Fruit fly (Drosophila melanogaster): ENCODE results near the gene CG11052.
"Not testable (repeated sequence)": the region's sequence is repeated elsewhere in the genome, so short reads cannot be mapped to it uniquely, and the experiment has no call there.

The CG11052 gene

DNA sequence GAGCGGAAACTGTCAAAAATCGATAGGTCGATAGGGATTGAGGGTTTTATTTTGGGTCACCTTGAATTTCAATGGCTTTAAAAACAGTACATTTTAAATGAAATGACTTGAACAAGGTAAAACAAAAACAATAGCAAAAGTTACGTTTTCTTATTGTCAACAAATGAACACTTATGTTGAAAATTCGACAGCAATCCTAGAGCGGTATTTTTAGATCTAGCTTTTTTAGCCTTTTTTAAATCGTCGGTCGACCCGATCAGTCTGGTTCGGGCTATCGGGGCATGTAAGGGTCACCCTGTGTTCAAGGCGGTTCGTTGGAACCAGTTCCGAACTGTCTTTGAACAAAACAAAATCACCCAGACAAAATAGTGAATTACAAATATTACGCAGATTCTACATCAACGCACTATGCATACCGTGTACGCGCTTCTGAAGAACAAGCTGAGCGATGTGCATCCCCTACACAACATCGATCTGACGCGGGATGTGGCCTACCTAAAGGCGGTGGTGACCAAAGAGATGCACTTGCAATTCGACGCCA lies at the start of gene CG11052, which contains the start of gene CG3223:
CG11052 (minus strand) TSS at position 218 of the 541 bp plus-strand sequence.
CG3223 (plus strand) TSS at position 321 of the 541 bp plus-strand sequence.
- TF ChIP-seq insv (optimal IDR thresholded peaks at IDR 0.05): no peak

DNA sequence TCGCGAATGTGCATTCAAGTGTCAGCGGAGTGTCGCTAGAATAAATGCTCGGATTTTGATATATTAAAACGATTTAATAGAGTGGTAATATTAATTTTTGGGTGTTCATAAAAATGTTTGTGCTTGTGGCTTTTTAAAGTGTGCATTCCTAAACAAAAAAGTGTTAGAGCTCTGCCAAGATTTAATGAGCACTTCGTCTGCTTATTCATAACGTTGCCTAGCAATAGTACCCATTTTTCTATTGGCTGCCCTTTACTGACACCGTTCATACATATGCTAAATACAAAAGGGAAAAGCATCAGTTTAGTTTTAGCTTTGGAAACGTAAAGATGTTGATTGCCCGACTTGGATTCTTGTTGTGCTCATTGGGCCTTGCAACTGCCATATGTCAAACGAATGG lies 40.3 kb upstream of the CG11052 start, which contains the start of gene CG43061:
CG43061 (plus strand) TSS at position 301 of the 400 bp plus-strand sequence.
- not testable (repeated sequence) for TF ChIP-seq psq, insv, Sin3A (optimal IDR thresholded peaks at IDR 0.05)

DNA sequence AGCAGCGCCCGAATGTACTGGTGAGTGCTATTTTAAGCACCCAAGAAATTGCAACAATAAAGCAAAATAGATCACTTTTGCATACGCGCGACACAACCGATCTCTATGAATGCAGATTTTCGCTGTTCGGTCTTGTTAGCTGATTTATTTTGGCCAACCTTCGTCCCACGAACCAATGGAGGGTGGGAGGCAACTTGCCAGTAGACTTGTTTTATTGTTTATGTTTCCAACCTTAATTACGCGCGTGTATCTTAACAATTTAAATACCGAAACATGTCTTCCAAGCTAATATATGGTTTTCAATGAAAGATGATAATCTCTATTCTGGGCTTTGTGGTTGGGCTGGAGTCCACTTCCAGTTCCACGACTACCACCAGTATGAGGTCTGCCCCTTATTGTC lies 39.8 kb upstream of the CG11052 start, which contains the start of gene CG43618:
CG43618 (plus strand) TSS at position 301 of the 400 bp plus-strand sequence.
- TF ChIP-seq ttk, Sin3A, h (optimal IDR thresholded peaks at IDR 0.05): not testable (repeated sequence)

DNA sequence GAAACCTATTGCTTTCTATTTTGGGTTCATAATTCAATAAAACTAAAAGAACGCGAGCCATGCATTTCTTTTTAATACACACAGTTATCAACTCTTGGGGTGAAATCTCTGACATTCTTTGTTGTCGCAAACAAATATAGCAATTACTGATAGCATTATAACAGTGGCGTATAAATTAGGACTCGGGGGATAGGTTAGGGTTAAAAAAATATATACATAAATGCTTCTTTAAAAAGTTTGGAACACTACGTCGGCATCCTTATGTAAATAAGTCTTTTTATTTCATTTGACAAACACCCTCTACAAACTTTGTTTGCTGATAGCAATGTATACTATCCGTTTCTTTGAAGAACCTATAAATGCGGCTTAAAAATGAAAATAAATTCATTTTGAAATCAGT lies 31.7 kb upstream of the CG11052 start, which contains the start of gene CG43060:
CG43060 (plus strand) TSS at position 382 of the 400 bp plus-strand sequence.
- TF ChIP-seq Sin3A (optimal IDR thresholded peaks at IDR 0.05): no peak
- TF ChIP-seq psq (optimal IDR thresholded peaks at IDR 0.05): no peak
- no peak for TF ChIP-seq Myc (optimal IDR thresholded peaks at IDR 0.05)
- TF ChIP-seq insv (optimal IDR thresholded peaks at IDR 0.05): no peak
- no peak for TF ChIP-seq h (optimal IDR thresholded peaks at IDR 0.05)

DNA sequence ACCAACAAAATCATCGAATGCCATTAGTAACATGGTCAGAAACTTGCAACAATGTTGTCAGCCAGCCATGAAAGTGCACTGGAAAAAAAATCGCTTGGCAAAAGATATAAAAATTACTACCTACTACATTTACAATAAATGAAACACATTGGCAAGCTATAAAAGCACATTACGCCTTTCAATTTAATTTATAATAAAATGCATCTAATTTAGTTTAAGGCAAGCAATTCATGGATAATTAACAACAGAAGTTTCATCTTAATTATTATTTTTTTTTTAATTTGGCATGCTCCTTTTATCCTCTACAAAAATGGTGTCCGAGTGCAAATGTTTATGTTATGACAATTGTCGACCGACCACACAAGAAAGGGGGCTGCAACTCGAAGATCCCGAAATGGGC lies 29.8 kb upstream of the CG11052 start:
- TF ChIP-seq h (optimal IDR thresholded peaks at IDR 0.05): no peak
- TF ChIP-seq insv (optimal IDR thresholded peaks at IDR 0.05): no peak

DNA sequence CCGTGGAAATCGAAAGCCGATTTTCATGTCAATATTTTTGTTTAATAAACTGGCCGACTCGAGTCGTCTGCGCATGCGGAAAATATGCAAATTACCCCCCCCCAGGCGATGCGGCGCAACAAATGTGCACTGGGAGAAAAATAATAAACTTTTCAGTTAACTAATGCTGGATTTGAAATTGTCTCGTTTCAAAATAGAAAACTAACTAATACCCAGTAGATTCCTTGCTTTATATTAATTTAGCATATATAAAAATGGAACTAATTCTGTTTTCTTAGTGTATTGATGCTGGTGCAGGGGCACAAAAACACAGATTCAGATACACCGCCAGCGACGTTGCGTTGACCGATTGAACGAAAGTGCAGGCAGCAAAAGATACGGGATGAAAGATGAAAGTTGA lies 28.8 kb upstream of the CG11052 start:
- TF ChIP-seq h (optimal IDR thresholded peaks at IDR 0.05) (no peak), insv (optimal IDR thresholded peaks at IDR 0.05) (no peak), Myc (optimal IDR thresholded peaks at IDR 0.05) (no peak), ttk (optimal IDR thresholded peaks at IDR 0.05) (no peak), psq (optimal IDR thresholded peaks at IDR 0.05) (no peak), Sin3A (optimal IDR thresholded peaks at IDR 0.05) (no peak)

DNA sequence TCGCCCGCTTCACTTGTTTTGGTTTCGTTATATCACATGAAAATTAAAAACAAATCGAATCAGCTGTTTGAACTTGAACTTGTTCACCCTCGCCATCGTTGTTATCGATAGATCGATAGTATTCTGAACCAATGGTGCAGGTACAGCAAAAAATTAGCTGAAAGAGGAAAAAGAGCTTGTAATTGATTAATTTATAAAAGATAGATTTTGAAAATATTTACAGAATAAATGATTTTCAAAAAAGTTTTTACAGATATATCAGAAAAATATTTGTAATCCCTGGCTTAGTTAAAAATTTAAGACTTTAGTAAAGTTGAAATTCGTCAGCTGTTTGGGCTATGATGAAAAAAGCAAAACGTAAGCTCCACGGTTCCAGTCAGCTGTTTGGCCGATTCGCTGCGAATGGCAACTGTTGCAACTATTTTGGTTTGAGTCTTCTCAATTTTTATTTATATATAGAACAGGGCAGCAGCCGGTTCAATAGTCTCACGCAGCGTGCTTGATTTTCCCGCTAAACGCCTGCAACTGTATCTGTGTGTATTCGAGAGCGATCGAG lies 23.9 kb upstream of the CG11052 start, which contains the start of the genes CG11035 and unc-45:
CG11035 (minus strand) TSS at position 87 of the 556 bp plus-strand sequence.
unc-45 (plus strand) TSS at position 379 of the 556 bp plus-strand sequence.
- TF ChIP-seq Myc (optimal IDR thresholded peaks at IDR 0.05) (no peak), insv (optimal IDR thresholded peaks at IDR 0.05) (no peak), h (optimal IDR thresholded peaks at IDR 0.05) (no peak), Sin3A (optimal IDR thresholded peaks at IDR 0.05) (no peak), psq (optimal IDR thresholded peaks at IDR 0.05) (no peak), ttk (optimal IDR thresholded peaks at IDR 0.05) (no peak)

DNA sequence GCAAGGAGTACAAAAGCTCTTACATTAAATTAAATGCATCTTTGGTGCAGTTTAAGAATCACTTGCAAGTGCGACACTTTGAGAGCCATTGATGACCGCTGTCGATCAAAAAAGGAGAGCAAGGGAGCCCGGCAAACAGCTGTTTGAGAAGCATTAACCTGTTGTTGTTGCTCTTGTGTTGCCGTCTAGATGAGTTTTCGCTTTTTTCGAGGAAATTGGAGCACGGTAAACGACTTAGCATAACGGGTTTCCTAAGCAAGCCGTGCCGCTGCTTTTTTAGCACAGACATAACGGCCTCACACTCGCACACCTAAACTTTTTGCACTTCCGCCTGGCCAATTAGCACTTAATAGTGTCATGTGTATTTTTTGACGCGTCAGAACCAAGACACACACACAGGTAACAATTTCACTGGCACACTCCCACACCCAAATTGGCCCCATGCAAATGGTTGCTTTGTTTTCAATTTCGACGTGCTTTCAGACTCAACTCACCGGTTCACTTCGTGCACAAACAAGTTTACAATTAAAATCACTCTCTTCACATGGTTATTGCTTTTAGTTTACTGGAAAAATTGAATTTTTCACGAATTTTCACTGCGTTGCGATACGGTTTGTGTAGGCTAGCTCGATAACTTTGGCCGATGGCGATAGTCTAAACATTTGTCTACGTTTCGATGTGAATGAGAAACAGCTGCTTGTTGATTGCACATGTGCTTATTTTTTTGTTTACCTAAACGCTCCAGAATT lies 21.2 kb upstream of the CG11052 start, which contains the start of the genes CG10903 and CG2747:
CG10903 (plus strand) TSS at position 261 of the 749 bp plus-strand sequence.
CG2747 (minus strand) TSS at position 640 of the 749 bp plus-strand sequence.
- TF ChIP-seq ttk (optimal IDR thresholded peaks at IDR 0.05) (no peak), Myc (optimal IDR thresholded peaks at IDR 0.05) (no peak), psq (optimal IDR thresholded peaks at IDR 0.05) (no peak), Sin3A (optimal IDR thresholded peaks at IDR 0.05) (no peak), insv (optimal IDR thresholded peaks at IDR 0.05) (no peak), h (optimal IDR thresholded peaks at IDR 0.05) (no peak)

DNA sequence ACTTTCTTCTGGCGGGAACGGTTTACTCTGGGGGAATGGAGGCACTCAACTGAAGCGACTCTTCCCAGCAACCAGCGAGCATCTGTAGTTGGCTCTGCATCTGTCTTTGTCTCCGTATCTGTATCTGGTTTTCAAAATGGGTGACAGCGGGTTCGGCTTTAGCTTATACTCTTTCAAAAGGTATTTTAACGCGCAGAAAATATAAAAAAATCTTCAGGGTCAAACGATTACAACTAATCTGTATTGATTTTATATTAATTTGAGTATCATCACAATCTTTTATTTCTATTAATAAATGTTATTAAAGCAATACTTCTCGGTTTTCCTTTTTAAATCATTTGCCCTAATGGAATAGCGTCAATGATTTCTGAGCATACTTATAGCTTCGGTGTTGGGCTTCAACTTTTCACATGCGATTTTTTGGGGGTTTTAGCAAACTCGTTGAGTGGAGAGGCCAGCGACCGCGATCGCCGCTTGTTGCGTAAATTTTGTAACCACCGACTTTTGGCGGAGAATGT lies 20.5 kb upstream of the CG11052 start, which contains the start of gene ImpE3:
ImpE3 (minus strand) TSS at position 51 of the 518 bp plus-strand sequence.
- TF ChIP-seq ttk (optimal IDR thresholded peaks at IDR 0.05): no peak
- no peak for TF ChIP-seq insv (optimal IDR thresholded peaks at IDR 0.05)
- no peak for TF ChIP-seq psq (optimal IDR thresholded peaks at IDR 0.05)
- TF ChIP-seq h (optimal IDR thresholded peaks at IDR 0.05): no peak
- TF ChIP-seq Myc (optimal IDR thresholded peaks at IDR 0.05): no peak
- no peak for TF ChIP-seq Sin3A (optimal IDR thresholded peaks at IDR 0.05)

DNA sequence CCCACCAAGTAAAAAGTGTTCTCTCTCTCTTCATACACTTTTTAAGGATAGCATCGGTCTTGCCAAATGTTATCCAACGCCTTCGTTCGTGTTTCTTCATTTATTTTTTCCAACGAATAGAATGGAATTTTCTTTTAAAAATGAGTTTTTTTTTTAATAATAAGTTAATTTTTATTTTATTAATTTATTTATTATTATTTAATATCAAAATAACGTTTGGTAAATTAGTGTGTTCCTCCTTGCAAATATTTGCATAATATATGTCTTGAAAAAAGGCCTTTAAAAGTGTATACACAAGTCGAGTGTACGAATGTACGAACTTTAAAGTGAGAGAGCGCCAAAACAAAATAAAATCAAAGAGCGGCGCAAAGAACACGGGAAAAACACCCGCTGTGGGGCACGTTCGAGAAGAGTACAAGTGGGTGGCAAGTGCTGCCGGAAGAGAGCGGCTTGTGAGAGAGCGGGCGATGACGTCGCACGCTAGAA lies 18.1 kb upstream of the CG11052 start:
- TF ChIP-seq insv (optimal IDR thresholded peaks at IDR 0.05): no peak
- TF ChIP-seq h (optimal IDR thresholded peaks at IDR 0.05): no peak
- no peak for TF ChIP-seq ttk (optimal IDR thresholded peaks at IDR 0.05)

DNA sequence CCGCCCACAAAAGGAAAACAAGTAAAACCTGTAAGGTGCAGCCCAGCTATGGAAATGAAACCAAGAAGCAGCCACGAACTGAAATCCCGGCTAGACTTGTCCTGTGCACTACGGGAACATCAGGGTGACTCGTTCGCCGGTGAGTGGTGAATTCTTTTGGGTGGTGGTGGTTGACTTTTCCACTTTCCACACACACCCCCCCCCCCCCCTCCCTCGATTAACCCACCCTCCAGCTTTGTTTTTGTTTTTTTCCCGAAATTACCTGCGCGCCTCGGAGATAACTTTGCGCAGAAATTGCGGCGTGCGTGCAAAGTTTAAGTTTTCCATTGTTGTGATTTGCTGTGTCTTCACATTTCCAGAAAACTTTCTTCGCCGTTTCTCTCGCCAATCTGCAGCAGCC lies 17.4 kb upstream of the CG11052 start:
- TF ChIP-seq h (optimal IDR thresholded peaks at IDR 0.05): no peak

DNA sequence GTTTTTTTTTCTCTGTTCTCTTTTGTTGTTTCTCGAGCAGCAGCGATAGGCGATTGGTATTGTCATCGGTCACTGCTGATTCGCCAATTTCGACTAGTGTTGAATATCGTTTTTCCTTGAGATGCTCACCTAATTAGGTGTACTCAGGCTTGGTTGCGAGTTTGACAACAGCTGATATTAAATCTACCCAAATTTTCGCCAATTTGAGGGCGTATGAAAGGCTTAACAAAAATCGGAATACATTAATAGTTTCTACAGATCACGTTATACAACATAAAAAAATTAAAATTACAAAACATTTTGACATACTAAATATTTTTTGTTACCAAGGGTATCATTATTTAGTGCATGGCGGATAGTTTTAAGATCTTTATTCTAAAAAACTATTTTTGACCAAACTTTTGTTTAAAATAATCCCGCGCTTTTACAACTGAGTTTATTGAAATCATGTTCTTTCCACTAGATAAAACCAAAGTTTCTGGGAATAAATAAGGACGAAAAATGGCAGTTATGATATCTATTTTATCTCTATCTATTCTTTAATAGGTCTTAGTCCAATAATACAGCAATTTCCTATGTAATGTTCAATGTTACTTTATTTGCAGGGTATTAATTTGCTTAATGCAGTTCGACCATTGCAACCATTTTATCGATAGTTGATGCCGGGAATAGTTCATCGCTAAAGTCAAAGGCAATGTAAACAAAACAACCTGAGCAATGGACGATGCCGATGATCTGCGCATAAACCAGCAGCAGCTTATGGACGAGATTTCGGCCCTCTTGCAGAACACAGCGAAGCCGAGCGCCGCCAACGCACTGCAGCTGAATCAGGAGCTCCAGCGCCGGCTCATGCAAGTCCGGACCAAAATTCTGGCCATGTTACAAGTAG lies 4.3 kb upstream of the CG11052 start, which contains the start of the genes CG10435 and Pbp95:
CG10435 (minus strand) TSS at position 81 of the 889 bp plus-strand sequence.
Pbp95 (plus strand) TSS at position 671 of the 889 bp plus-strand sequence.
- no peak for TF ChIP-seq ttk (optimal IDR thresholded peaks at IDR 0.05)
- TF ChIP-seq insv (optimal IDR thresholded peaks at IDR 0.05): no peak
- no peak for TF ChIP-seq h (optimal IDR thresholded peaks at IDR 0.05)
- TF ChIP-seq psq (optimal IDR thresholded peaks at IDR 0.05): no peak
- TF ChIP-seq Sin3A (optimal IDR thresholded peaks at IDR 0.05): no peak
- no peak for TF ChIP-seq Myc (optimal IDR thresholded peaks at IDR 0.05)
